Fruit fly (Drosophila melanogaster) whole organism, embryonic: ENCODE results near the gene CG43221.
A peak's percentile ranks its signal among the peaks of the same experiment; 100 is the strongest.

Experiments used
- Ada2b ChIP-seq: fragments of 200-800 bp; sonication (Bioruptor generic); IDR thresholded peaks from 2 replicates; pipeline ENCODE4 v1.3.6; 2022; ENCODE audit warnings: missing biosample characterization, missing genetic modification characterization
- Aef1 ChIP-seq: fragments of 200-800 bp; sonication (Bioruptor generic); IDR thresholded peaks from 3 replicates; pipeline ENCODE4 v1.3.6; 2022; ENCODE audit warnings: missing biosample characterization, missing genetic modification characterization
- Atf-2 ChIP-seq: fragments of 200-800 bp; sonication (Bioruptor generic); optimal IDR thresholded peaks from 2 replicates; lab custom pipeline; 2016; ENCODE audit warnings: missing biosample characterization, missing genetic modification characterization
- CG11695 ChIP-seq: fragments of 200-800 bp; sonication (Bioruptor generic); IDR thresholded peaks from 3 replicates; pipeline ENCODE4 v1.3.6; 2022; ENCODE audit warnings: missing biosample characterization, missing genetic modification characterization
- CG12104 ChIP-seq: fragments of 200-800 bp; sonication (Bioruptor generic); optimal IDR thresholded peaks from 3 replicates; lab custom pipeline; 2016; ENCODE audit warnings: missing biosample characterization, missing genetic modification characterization
- CG12299 ChIP-seq: fragments of 200-800 bp; sonication (Bioruptor generic); optimal IDR thresholded peaks from 2 replicates; lab custom pipeline; 2018; ENCODE audit warnings: missing biosample characterization, mild to moderate bottlenecking, missing genetic modification characterization
- CG1529 ChIP-seq: fragments of 200-800 bp; sonication (Bioruptor generic); optimal IDR thresholded peaks from 3 replicates; lab custom pipeline; 2018; ENCODE audit warnings: missing biosample characterization, missing genetic modification characterization
- CG1603 ChIP-seq: fragments of 200-800 bp; sonication (Bioruptor generic); optimal IDR thresholded peaks from 2 replicates; lab custom pipeline; 2019; ENCODE audit warnings: missing biosample characterization, mild to moderate bottlenecking, missing genetic modification characterization, moderate library complexity
- CG18476 ChIP-seq: fragments of 200-800 bp; sonication (Bioruptor generic); optimal IDR thresholded peaks from 2 replicates; lab custom pipeline; 2016; ENCODE audit warnings: missing biosample characterization, mild to moderate bottlenecking, missing genetic modification characterization
- CG30020 ChIP-seq: fragments of 200-800 bp; optimal IDR thresholded peaks from 2 replicates; lab custom pipeline; 2019; ENCODE audit warnings: missing biosample characterization, mild to moderate bottlenecking, missing genetic modification characterization, moderate library complexity
- CG30431 ChIP-seq: fragments of 200-800 bp; sonication (Bioruptor generic); optimal IDR thresholded peaks from 2 replicates; lab custom pipeline; 2017; ENCODE audit warnings: missing biosample characterization, missing genetic modification characterization
- CG34422 ChIP-seq: fragments of 200-800 bp; sonication (Bioruptor generic); IDR thresholded peaks from 3 replicates; pipeline ENCODE4 v1.3.6; 2022; ENCODE audit warnings: missing biosample characterization, missing genetic modification characterization
- CG3838 ChIP-seq: fragments of 200-800 bp; sonication (Bioruptor generic); optimal IDR thresholded peaks from 3 replicates; lab custom pipeline; 2016; ENCODE audit warnings: missing biosample characterization, missing genetic modification characterization
- CG43689 ChIP-seq: fragments of 200-800 bp; sonication (Bioruptor generic); IDR thresholded peaks from 2 replicates; pipeline ENCODE4 v1.3.6; 2022; ENCODE audit warnings: missing biosample characterization, missing genetic modification characterization
- CG5953 ChIP-seq: fragments of 200-800 bp; sonication (Bioruptor generic); IDR thresholded peaks from 2 replicates; pipeline ENCODE4 v1.3.6; 2022; ENCODE audit warnings: missing biosample characterization, missing genetic modification characterization
- CG6254 ChIP-seq: fragments of 200-800 bp; sonication (Bioruptor generic); optimal IDR thresholded peaks from 3 replicates; lab custom pipeline; 2017; ENCODE audit warnings: mild to moderate bottlenecking, missing biosample characterization, missing genetic modification reagents, missing genetic modification characterization
- CG7271 ChIP-seq: fragments of 200-800 bp; sonication (Bioruptor generic); optimal IDR thresholded peaks from 2 replicates; lab custom pipeline; 2018; ENCODE audit warnings: missing biosample characterization, mild to moderate bottlenecking, missing genetic modification characterization, moderate library complexity
- CG7357 ChIP-seq: fragments of 200-800 bp; sonication (Bioruptor generic); IDR thresholded peaks from 3 replicates; pipeline ENCODE4 v1.3.6; 2022; ENCODE audit warnings: missing biosample characterization, missing genetic modification characterization
- CG7556 ChIP-seq: fragments of 200-800 bp; sonication (Bioruptor generic); optimal IDR thresholded peaks from 2 replicates; lab custom pipeline; 2017; ENCODE audit warnings: missing biosample characterization, mild to moderate bottlenecking, missing genetic modification characterization
- CG8478 ChIP-seq: fragments of >200 bp; optimal IDR thresholded peaks from 2 replicates; lab custom pipeline; 2018
- CG8924 ChIP-seq: fragments of 200-800 bp; optimal IDR thresholded peaks from 3 replicates; lab custom pipeline; 2019; ENCODE audit warnings: missing biosample characterization, mild to moderate bottlenecking, missing genetic modification characterization, moderate library complexity
- CG9876 ChIP-seq: fragments of 200-800 bp; sonication (Bioruptor generic); optimal IDR thresholded peaks from 2 replicates; lab custom pipeline; 2016; ENCODE audit warnings: missing biosample characterization, missing genetic modification characterization
- CrebB ChIP-seq: fragments of 200-800 bp; sonication (Bioruptor generic); optimal IDR thresholded peaks from 3 replicates; lab custom pipeline; 2018; ENCODE audit warnings: missing biosample characterization, mild to moderate bottlenecking, missing genetic modification characterization
- Dbx ChIP-seq: fragments of 200-800 bp; sonication (Bioruptor generic); IDR thresholded peaks from 3 replicates; pipeline ENCODE4 v1.3.6; 2022; ENCODE audit warnings: missing biosample characterization, missing genetic modification characterization
- Dfd ChIP-seq, 2 experiments: fragments of >200 bp; optimal IDR thresholded peaks; 2 replicates each; lab custom pipeline; 2017; ENCODE audit warnings: missing biosample characterization in 2 of 2, missing genetic modification characterization in 2 of 2
- Doc3 ChIP-seq: fragments of 200-800 bp; sonication (Bioruptor generic); IDR thresholded peaks from 3 replicates; pipeline ENCODE4 v1.3.6; 2022; ENCODE audit warnings: missing biosample characterization, missing genetic modification characterization; ENCODE audit not compliant: partially characterized antibody
- Ets65A ChIP-seq: fragments of 200-800 bp; sonication (Bioruptor generic); peaks from one replicate; lab custom pipeline; 2016; ENCODE audit warnings: missing biosample characterization, missing genetic modification characterization
- Lpt ChIP-seq: fragments of >200 bp; optimal IDR thresholded peaks from 2 replicates; lab custom pipeline; 2018; ENCODE audit warnings: missing biosample characterization, missing genetic modification characterization
- Myb ChIP-seq: fragments of 200-800 bp; sonication (Bioruptor generic); optimal IDR thresholded peaks from 2 replicates; lab custom pipeline; 2016; ENCODE audit warnings: missing biosample characterization, missing genetic modification characterization
- Pdp1 ChIP-seq, 2 experiments: fragments of 200-800 bp; sonication (Bioruptor generic); optimal IDR thresholded peaks; 3 replicates each; lab custom pipeline; 2016; ENCODE audit warnings: missing biosample characterization in 2 of 2, missing genetic modification characterization in 2 of 2, mild to moderate bottlenecking in 1 of 2, moderate library complexity in 1 of 2
- Ptx1 ChIP-seq: fragments of 200-800 bp; sonication (Bioruptor generic); IDR thresholded peaks from 2 replicates; pipeline ENCODE4 v1.3.6; 2022; ENCODE audit warnings: missing biosample characterization, missing genetic modification characterization
- Rfx ChIP-seq: fragments of 200-800 bp; sonication (Bioruptor generic); IDR thresholded peaks from 2 replicates; pipeline ENCODE4 v1.3.6; 2022; ENCODE audit warnings: missing biosample characterization, missing genetic modification characterization
- Sin3A ChIP-seq: fragments of >200 bp; optimal IDR thresholded peaks from 2 replicates; lab custom pipeline; 2018
- al ChIP-seq: fragments of 200-800 bp; sonication (Bioruptor generic); IDR thresholded peaks from 2 replicates; pipeline ENCODE4 v1.3.6; 2022; ENCODE audit warnings: missing biosample characterization, missing genetic modification characterization
- ase ChIP-seq: fragments of 200-800 bp; sonication (Bioruptor generic); IDR thresholded peaks from 3 replicates; pipeline ENCODE4 v1.3.6; 2022; ENCODE audit warnings: missing biosample characterization, missing genetic modification characterization
- bigmax ChIP-seq: fragments of 200-800 bp; sonication (Bioruptor generic); optimal IDR thresholded peaks from 2 replicates; lab custom pipeline; 2018; ENCODE audit warnings: missing biosample characterization, mild to moderate bottlenecking, missing genetic modification characterization
- chm ChIP-seq: fragments of 200-800 bp; sonication (Bioruptor generic); IDR thresholded peaks from 2 replicates; pipeline ENCODE4 v1.3.6; 2022; ENCODE audit warnings: missing biosample characterization, missing genetic modification characterization
- dati ChIP-seq: fragments of 200-800 bp; sonication (Bioruptor generic); IDR thresholded peaks from 2 replicates; pipeline ENCODE4 v1.3.6; 2022; ENCODE audit warnings: missing biosample characterization, missing genetic modification characterization
- dysf ChIP-seq: fragments of 200-800 bp; sonication (Bioruptor generic); IDR thresholded peaks from 3 replicates; pipeline ENCODE4 v1.3.6; 2022; ENCODE audit warnings: missing biosample characterization, missing genetic modification characterization
- esg ChIP-seq: fragments of 200-800 bp; sonication (Bioruptor generic); conservative IDR thresholded peaks from 2 replicates; pipeline ENCODE4 v1.3.6; 2022; ENCODE audit warnings: missing biosample characterization, missing genetic modification characterization
- fd102C ChIP-seq: fragments of 200-800 bp; sonication (Bioruptor generic); optimal IDR thresholded peaks from 2 replicates; lab custom pipeline; 2018; ENCODE audit warnings: missing biosample characterization, mild to moderate bottlenecking, missing genetic modification characterization, moderate library complexity
- gce ChIP-seq: fragments of 200-800 bp; sonication (Bioruptor generic); IDR thresholded peaks from 3 replicates; pipeline ENCODE4 v1.3.6; 2022; ENCODE audit warnings: missing biosample characterization, missing genetic modification characterization
- insv ChIP-seq, 2 experiments: fragments of 200-800 bp; sonication (Bioruptor generic); optimal IDR thresholded peaks; 3 replicates each; lab custom pipeline; 2016 to 2018; ENCODE audit warnings: missing biosample characterization in 2 of 2, missing genetic modification characterization in 2 of 2
- maf-S ChIP-seq: fragments of 200-800 bp; sonication (Bioruptor generic); optimal IDR thresholded peaks from 2 replicates; lab custom pipeline; 2016; ENCODE audit warnings: missing biosample characterization, missing genetic modification characterization
- p53 ChIP-seq: fragments of 200-800 bp; sonication (Bioruptor generic); optimal IDR thresholded peaks from 2 replicates; lab custom pipeline; 2016; ENCODE audit warnings: missing biosample characterization, missing genetic modification characterization
- prd ChIP-seq, 3 experiments: fragments of >200 bp in 2 of 3; fragments of 200-800 bp in 1 of 3; sonication (Bioruptor generic) in 1 of 3; optimal IDR thresholded peaks in 2 of 3; IDR thresholded peaks in 1 of 3; 2 replicates in 2 of 3; 3 replicates in 1 of 3; pipeline versions ENCODE4 v1.3.6 to Lab custom; 2017 to 2022; ENCODE audit warnings: missing biosample characterization in 1 of 3, missing genetic modification characterization in 1 of 3
- psq ChIP-seq: fragments of 200-800 bp; sonication (Bioruptor generic); optimal IDR thresholded peaks from 2 replicates; lab custom pipeline; 2017; ENCODE audit warnings: missing biosample characterization, missing genetic modification characterization
- sens ChIP-seq: fragments of 200-800 bp; sonication (Bioruptor generic); peaks from one replicate; lab custom pipeline; 2016; ENCODE audit warnings: missing biosample characterization, missing genetic modification characterization
- stc ChIP-seq: fragments of 200-800 bp; sonication (Bioruptor generic); IDR thresholded peaks from 2 replicates; pipeline ENCODE4 v1.3.6; 2022; ENCODE audit warnings: missing biosample characterization, missing genetic modification characterization
- trem ChIP-seq: fragments of 200-800 bp; optimal IDR thresholded peaks from 3 replicates; lab custom pipeline; 2019; ENCODE audit warnings: missing biosample characterization, mild to moderate bottlenecking, missing genetic modification characterization, moderate library complexity
- wdn ChIP-seq: fragments of 200-800 bp; sonication (Bioruptor generic); IDR thresholded peaks from 2 replicates; pipeline ENCODE4 v1.3.6; 2022; ENCODE audit warnings: missing biosample characterization, missing genetic modification characterization
- zfh1 ChIP-seq: fragments of 200-800 bp; sonication (Bioruptor generic); IDR thresholded peaks from 3 replicates; pipeline ENCODE4 v1.3.6; 2022; ENCODE audit warnings: missing biosample characterization, missing genetic modification characterization

Gene CG43221

dm6 chr2L:17480943-17481580 lies 4.5 kb upstream of the CG43221 start, which contains the start of the genes fws and Lamtor3 (continued):
- TF ChIP-seq CG9876 (GFP tag; lab: Kevin White, UChicago) (peak; percentile 60), maf-S (GFP tag; lab: Kevin White, UChicago) (peak; percentile 86), Myb (GFP tag; lab: Kevin White, UChicago) (peak; percentile 70), CG6254 (GFP tag; lab: Kevin White, UChicago) (peak; percentile 94), CG11695 (GFP tag; lab: Robert Waterston, UW) (peak; percentile 99), chm (peak; percentile 99), Doc3 (GFP tag; lab: Robert Waterston, UW) (peak; percentile 53; the same call in 2 of the 3 replicates), CG1603 (tag; lab: Kevin White, UChicago) (peak; percentile 82), Pdp1 (GFP tag; optimal IDR thresholded peaks at IDR 0.05; lab: Kevin White, UChicago) (peak; percentile 83 to 85), Ets65A (peak; percentile 98), esg (GFP tag; lab: Robert Waterston, UW) (peak; percentile 99), prd (optimal IDR thresholded peaks at IDR 0.05; lab: Kevin White, UChicago) (no peak), prd (GFP tag; IDR thresholded peaks at IDR 0.05; lab: Robert Waterston, UW) (peak; percentile 100), Aef1 (GFP tag; lab: Robert Waterston, UW) (peak; percentile 99), Dbx (peak; percentile 99), CG3838 (GFP tag; lab: Kevin White, UChicago) (peak; percentile 87), al (GFP tag; lab: Robert Waterston, UW) (peak; percentile 99), CG7556 (GFP tag; lab: Kevin White, UChicago) (peak; percentile 97), CG30431 (GFP tag; lab: Kevin White, UChicago) (peak; percentile 98), ase (peak; percentile 100), insv (GFP tag; optimal IDR thresholded peaks at IDR 0.05; lab: Kevin White, UChicago) (no peak), Lpt (no peak), fd102C (GFP tag; lab: Kevin White, UChicago) (peak; percentile 82), dati (peak; percentile 98), CG7271 (tag; lab: Kevin White, UChicago) (peak; percentile 96), zfh1 (GFP tag; lab: Robert Waterston, UW) (peak; percentile 99), CG5953 (peak; percentile 99), CrebB (tag; lab: Kevin White, UChicago) (peak; percentile 95), gce (GFP tag; lab: Robert Waterston, UW) (peak; percentile 99), sens (GFP tag; lab: Kevin White, UChicago) (peak; percentile 97), Dfd (GFP tag; optimal IDR thresholded peaks at IDR 0.05; lab: Kevin White, UChicago) (no peak), CG12104 (GFP tag; lab: Kevin White, UChicago) (peak; percentile 87), CG34422 (peak; percentile 100), Atf-2 (GFP tag; lab: Kevin White, UChicago) (peak; percentile 68), trem (tag; lab: Kevin White, UChicago) (peak; percentile 95), bigmax (GFP tag; lab: Kevin White, UChicago) (peak; percentile 75), CG12299 (tag; lab: Kevin White, UChicago) (peak; percentile 94), CG30020 (tag; lab: Kevin White, UChicago) (peak; percentile 85), p53 (GFP tag; lab: Kevin White, UChicago) (no peak), wdn (GFP tag; lab: Robert Waterston, UW) (peak; percentile 99), CG18476 (peak; percentile 94), stc (GFP tag; lab: Robert Waterston, UW) (peak; percentile 99), CG8924 (tag; lab: Kevin White, UChicago) (peak; percentile 98), Ada2b (GFP tag; lab: Robert Waterston, UW) (peak; percentile 99), psq (GFP tag; lab: Kevin White, UChicago) (peak; percentile 95), CG1529 (GFP tag; lab: Kevin White, UChicago) (peak; percentile 97), Rfx (GFP tag; lab: Robert Waterston, UW) (peak; percentile 99), Sin3A (no peak), dysf (GFP tag; lab: Robert Waterston, UW) (peak; percentile 99), Ptx1 (peak; percentile 99), CG43689 (peak; percentile 98), CG8478 (no peak), CG7357 (GFP tag; lab: Robert Waterston, UW) (peak; percentile 97)
